Worm (Caenorhabditis elegans) whole organism, midembryonic: ENCODE measurements around the gene Y77E11A.8.

Experiments used
- T22C8.4 ChIP-seq: fragments of 200-800 bp; sonication (Bioruptor generic); IDR thresholded peaks from 2 replicates; pipeline ENCODE4 v1.3.6; 2022; ENCODE audit warnings: missing genetic modification characterization, missing compliant biosample characterization
- cog-1 ChIP-seq: sonication (generic microtip); optimal IDR thresholded peaks from 2 replicates; lab custom pipeline; 2016; ENCODE audit warnings: missing genetic modification characterization, missing compliant biosample characterization
- flt-1 ChIP-seq: fragments of 200-800 bp; sonication (Bioruptor generic); IDR thresholded peaks from 2 replicates; pipeline ENCODE4 v1.3.6; 2022; ENCODE audit warnings: missing genetic modification characterization, missing compliant biosample characterization
- klf-2 ChIP-seq: fragments of 200-800 bp; sonication (Bioruptor generic); conservative IDR thresholded peaks from 2 replicates; pipeline ENCODE4 v1.3.6; 2022; ENCODE audit warnings: missing genetic modification reagents, missing genetic modification characterization, missing compliant biosample characterization
- med-1 ChIP-seq: sonication (generic microtip); optimal IDR thresholded peaks from 2 replicates; lab custom pipeline; 2017; ENCODE audit warnings: missing genetic modification characterization, mild to moderate bottlenecking, missing compliant biosample characterization, antibody characterized with exemption, missing genetic modification reagents; ENCODE audit not compliant: insufficient read depth
- ref-1 ChIP-seq: fragments of 200-800 bp; sonication (Bioruptor generic); conservative IDR thresholded peaks from 2 replicates; pipeline ENCODE4 v1.3.6; 2022; ENCODE audit warnings: missing genetic modification reagents, missing genetic modification characterization, missing compliant biosample characterization
- tab-1 ChIP-seq: fragments of 200-800 bp; sonication (Bioruptor generic); IDR thresholded peaks from 2 replicates; pipeline ENCODE4 v1.3.6; 2022; ENCODE audit warnings: missing genetic modification characterization, missing compliant biosample characterization
- ztf-23 ChIP-seq: fragments of 200-800 bp; sonication (Bioruptor generic); IDR thresholded peaks from 2 replicates; pipeline ENCODE4 v1.3.6; 2022; ENCODE audit warnings: missing genetic modification reagents, missing genetic modification characterization, missing compliant biosample characterization
- ztf-29 ChIP-seq: fragments of 200-800 bp; sonication (Bioruptor generic); IDR thresholded peaks from 2 replicates; pipeline ENCODE4 v1.3.6; 2022; ENCODE audit warnings: missing genetic modification reagents, missing genetic modification characterization, missing compliant biosample characterization

Gene Y77E11A.8

DNA sequence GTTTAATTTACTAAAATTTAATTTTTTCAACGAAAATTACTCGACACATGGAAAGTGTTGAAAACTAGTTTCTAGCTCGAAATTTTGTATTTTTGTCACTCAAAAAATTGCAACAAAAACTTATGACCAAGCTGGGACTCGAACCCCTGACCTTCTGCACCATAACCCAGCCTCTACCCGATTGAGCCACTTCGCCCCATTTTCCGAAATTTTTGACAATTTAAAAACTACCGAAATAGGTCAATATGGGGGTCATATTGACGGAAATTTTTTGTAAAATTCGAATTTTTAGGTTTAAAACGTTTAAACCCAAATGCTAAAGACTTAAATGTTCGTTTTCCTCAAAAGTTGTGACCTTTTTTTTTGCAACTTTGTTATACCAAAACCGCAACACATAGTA lies 39.4 kb downstream of the Y77E11A.8 start:
- TF ChIP-seq med-1 (no peak), ztf-23 (GFP tag; lab: Robert Waterston, UW) (0 out of 2 replicates have a peak, but pooled peaks have one; percentile 26)

DNA sequence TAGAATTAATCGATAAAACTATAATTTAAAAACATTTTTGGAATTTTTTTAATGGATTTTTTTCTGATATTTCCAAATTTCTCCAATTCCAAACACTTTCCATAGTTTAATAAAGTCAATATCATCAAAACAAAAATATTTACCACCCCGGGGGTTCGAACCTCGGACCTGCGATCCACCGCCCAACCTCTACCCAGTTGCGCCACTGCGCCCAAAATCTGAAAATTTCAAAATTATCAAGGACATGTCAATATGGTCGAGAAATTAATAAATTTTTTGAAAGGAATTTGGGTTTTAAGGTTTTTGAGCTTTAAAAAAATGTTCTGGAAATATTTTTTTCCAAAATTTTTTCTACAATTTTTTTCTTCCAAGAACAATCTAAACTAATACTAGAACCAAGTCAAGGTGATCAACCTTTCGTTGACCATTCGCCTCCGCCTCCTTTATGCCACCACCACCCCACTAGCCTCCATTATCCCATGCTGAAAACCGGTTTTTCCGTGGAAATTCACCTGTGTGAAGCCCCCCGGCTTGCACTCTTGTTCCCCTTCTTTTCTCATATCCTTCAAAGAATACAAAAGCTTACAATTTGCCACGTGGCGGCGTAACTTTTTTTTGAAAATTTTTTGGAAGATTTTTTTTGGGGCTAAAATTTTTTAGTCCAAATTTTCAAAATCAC lies 43.1 kb downstream of the Y77E11A.8 start:
- TF ChIP-seq med-1 = no peak
- no peak for TF ChIP-seq ref-1
- TF ChIP-seq flt-1 (GFP tag; lab: Robert Waterston, UW) = no peak
- no peak for TF ChIP-seq tab-1
- no peak for TF ChIP-seq ztf-29 (GFP tag; lab: Robert Waterston, UW)
- no peak for TF ChIP-seq T22C8.4 (GFP tag; lab: Robert Waterston, UW)
- no peak for TF ChIP-seq ztf-23 (GFP tag; lab: Robert Waterston, UW)
- TF ChIP-seq cog-1 (tag; lab: Kevin White, UChicago) = no peak
- TF ChIP-seq klf-2 (GFP tag; lab: Robert Waterston, UW) = no peak

DNA sequence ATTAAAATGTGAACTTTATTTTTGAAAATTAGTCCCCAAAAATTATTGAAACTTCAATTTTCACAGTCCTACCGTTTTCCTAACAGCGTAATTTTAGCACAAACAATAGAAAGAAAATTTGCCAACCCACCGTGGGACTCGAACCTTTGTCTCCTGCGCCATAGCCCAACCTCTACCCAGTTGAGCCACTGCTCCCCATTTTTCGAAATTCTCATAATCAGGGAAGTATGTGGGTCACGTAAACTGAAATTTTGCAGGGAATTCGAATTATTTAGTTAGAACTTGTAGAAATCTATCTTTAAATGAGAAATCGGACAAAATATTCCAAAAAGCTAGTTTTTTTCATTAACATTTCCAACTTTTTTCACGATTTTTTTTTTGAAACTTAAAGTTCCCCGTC lies 44.5 kb downstream of the Y77E11A.8 start:
- TF ChIP-seq klf-2 (GFP tag; lab: Robert Waterston, UW) (no peak), flt-1 (GFP tag; lab: Robert Waterston, UW) (no peak), med-1 (no peak), T22C8.4 (GFP tag; lab: Robert Waterston, UW) (no peak), tab-1 (no peak), cog-1 (tag; lab: Kevin White, UChicago) (no peak), ztf-23 (GFP tag; lab: Robert Waterston, UW) (no peak), ref-1 (no peak), ztf-29 (GFP tag; lab: Robert Waterston, UW) (no peak)

DNA sequence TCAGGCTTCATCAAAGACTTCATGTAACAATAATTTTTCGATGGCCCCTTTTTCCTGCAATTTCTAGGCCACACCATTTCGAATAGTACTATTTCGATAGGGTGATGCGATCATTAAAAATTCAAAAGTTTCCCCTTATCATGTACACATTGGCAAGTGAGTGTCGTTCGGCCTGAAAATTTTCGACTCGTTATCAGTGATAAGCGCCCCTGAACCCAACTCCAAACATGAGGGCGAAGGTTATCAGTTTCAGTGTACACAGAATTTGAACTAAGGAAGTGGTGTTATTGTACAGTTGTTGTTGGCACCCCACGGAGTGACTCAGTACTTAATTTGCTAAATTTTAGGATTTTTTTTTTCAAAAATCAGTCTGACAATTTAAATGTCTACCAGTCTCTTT lies 45.9 kb downstream of the Y77E11A.8 start:
- TF ChIP-seq ref-1 = no peak
- no peak for TF ChIP-seq cog-1 (tag; lab: Kevin White, UChicago)
- no peak for TF ChIP-seq ztf-23 (GFP tag; lab: Robert Waterston, UW)
- no peak for TF ChIP-seq flt-1 (GFP tag; lab: Robert Waterston, UW)
- no peak for TF ChIP-seq klf-2 (GFP tag; lab: Robert Waterston, UW)
- TF ChIP-seq med-1 = no peak
- no peak for TF ChIP-seq tab-1
- no peak for TF ChIP-seq T22C8.4 (GFP tag; lab: Robert Waterston, UW)
- TF ChIP-seq ztf-29 (GFP tag; lab: Robert Waterston, UW) = no peak

DNA sequence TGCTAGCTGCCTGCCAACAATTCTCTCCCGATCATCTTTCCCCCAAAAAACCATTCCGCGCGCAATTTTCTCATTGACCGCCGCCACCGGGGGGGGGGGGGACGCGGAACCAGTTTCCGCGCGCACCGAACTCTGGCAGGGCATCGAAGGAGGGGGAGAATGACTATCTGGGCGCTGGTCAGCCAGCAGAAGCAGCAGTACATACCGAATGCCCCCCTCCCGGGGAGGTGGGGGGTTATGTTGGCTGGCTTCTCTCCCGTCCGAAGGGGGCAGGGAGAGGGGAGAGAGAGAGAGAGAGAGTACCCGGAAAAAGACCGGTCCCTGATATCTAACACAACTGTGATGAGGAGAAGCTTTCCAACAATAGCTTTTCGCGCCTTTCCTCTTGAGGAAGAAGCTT lies 47.2 kb downstream of the Y77E11A.8 start:
- TF ChIP-seq med-1 (no peak), T22C8.4 (GFP tag; lab: Robert Waterston, UW) (0 out of 2 replicates have a peak, but pooled peaks have one; percentile 10), tab-1 (peak; percentile 48; the same call in 1 of the 2 replicates), flt-1 (GFP tag; lab: Robert Waterston, UW) (peak; percentile 37; the same call in 1 of the 2 replicates)

DNA sequence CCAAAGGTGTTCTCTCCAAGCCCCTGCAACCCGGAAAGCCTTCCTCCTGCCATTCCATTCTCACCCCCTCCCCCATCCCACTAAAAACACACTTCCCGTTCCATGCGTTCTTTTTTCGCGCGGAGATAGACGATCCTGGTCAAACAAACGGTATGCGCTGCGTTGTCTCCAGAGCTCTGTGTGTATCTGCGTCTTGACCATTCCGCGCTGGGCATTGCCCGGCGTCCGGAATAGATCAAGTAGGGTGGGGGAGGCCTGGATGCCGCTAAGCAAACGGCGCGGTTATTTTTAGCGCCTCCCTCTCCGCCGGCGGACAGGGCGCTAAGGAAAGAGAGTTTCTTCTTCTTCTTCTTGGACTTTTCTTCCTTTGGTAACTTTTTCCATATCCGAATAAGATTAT lies 49.6 kb downstream of the Y77E11A.8 start:
- TF ChIP-seq flt-1 (GFP tag; lab: Robert Waterston, UW) = no peak
